Worm (Caenorhabditis elegans) whole organism, L3 larva: ENCODE results near the gene F53F8.7.

Source experiments
- R02D3.7 ChIP-seq: fragments of 150-350 bp; optimal IDR thresholded peaks from 2 replicates; lab custom pipeline; 2014; ENCODE audit warnings: missing biosample characterization, missing genetic modification characterization
- aly-2 ChIP-seq: fragments of 150-350 bp; optimal IDR thresholded peaks from 2 replicates; lab custom pipeline; 2014; ENCODE audit warnings: missing biosample characterization, missing genetic modification characterization
- ama-1 ChIP-seq: fragments of 150-350 bp; optimal IDR thresholded peaks from 2 replicates; lab custom pipeline; 2018
- ceh-16 ChIP-seq: sonication (generic microtip); optimal IDR thresholded peaks from 2 replicates; lab custom pipeline; 2017; ENCODE audit warnings: missing biosample characterization, missing genetic modification characterization
- ceh-28 ChIP-seq: fragments of 150-350 bp; optimal IDR thresholded peaks from 2 replicates; lab custom pipeline; 2014; ENCODE audit warnings: missing biosample characterization, missing genetic modification reagents, missing genetic modification characterization
- ceh-82 ChIP-seq: fragments of 150-350 bp; optimal IDR thresholded peaks from 2 replicates; lab custom pipeline; 2014; ENCODE audit warnings: missing biosample characterization, missing genetic modification characterization
- ceh-9 ChIP-seq: sonication (generic microtip); optimal IDR thresholded peaks from 2 replicates; lab custom pipeline; 2018; ENCODE audit warnings: missing biosample characterization, missing genetic modification characterization
- daf-12 ChIP-seq: fragments of 150-350 bp; optimal IDR thresholded peaks from 2 replicates; lab custom pipeline; 2014; ENCODE audit warnings: missing biosample characterization, missing genetic modification reagents, missing genetic modification characterization
- egl-27 ChIP-seq: sonication (generic microtip); optimal IDR thresholded peaks from 4 replicates; lab custom pipeline; 2017; ENCODE audit warnings: missing biosample characterization, missing genetic modification reagents, missing genetic modification characterization
- egl-5 ChIP-seq: fragments of 150-350 bp; optimal IDR thresholded peaks from 2 replicates; lab custom pipeline; 2017; ENCODE audit warnings: missing biosample characterization, missing genetic modification reagents, missing genetic modification characterization, inconsistent platforms
- elt-1 ChIP-seq: fragments of 150-350 bp; optimal IDR thresholded peaks from 2 replicates; lab custom pipeline; 2014; ENCODE audit warnings: missing biosample characterization, missing genetic modification characterization
- elt-2 ChIP-seq: sonication (generic microtip); optimal IDR thresholded peaks from 2 replicates; lab custom pipeline; 2016; ENCODE audit warnings: missing genetic modification reagents, mild to moderate bottlenecking, missing genetic modification characterization, missing compliant biosample characterization
- elt-3 ChIP-seq, 3 experiments: fragments of 150-350 bp in 1 of 3; sonication (generic microtip) in 2 of 3; optimal IDR thresholded peaks; 2 replicates in 2 of 3; 4 replicates in 1 of 3; lab custom pipeline; 2014 to 2017; ENCODE audit warnings: missing biosample characterization in 3 of 3, missing genetic modification characterization in 3 of 3
- eor-1 ChIP-seq, 2 experiments: fragments of 150-350 bp; optimal IDR thresholded peaks; 2 replicates each; lab custom pipeline; 2014 to 2018; ENCODE audit warnings: missing biosample characterization in 2 of 2, missing genetic modification characterization in 2 of 2
- fkh-10 ChIP-seq: sonication (generic microtip); optimal IDR thresholded peaks from 2 replicates; lab custom pipeline; 2017; ENCODE audit warnings: missing biosample characterization, missing genetic modification reagents, missing genetic modification characterization
- fos-1 ChIP-seq: fragments of 150-350 bp; optimal IDR thresholded peaks from 2 replicates; lab custom pipeline; 2014; ENCODE audit warnings: missing biosample characterization, missing genetic modification characterization
- hmg-11 ChIP-seq: sonication (generic microtip); optimal IDR thresholded peaks from 2 replicates; lab custom pipeline; 2016; ENCODE audit warnings: missing genetic modification characterization, missing compliant biosample characterization
- jun-1 ChIP-seq: fragments of 150-350 bp; optimal IDR thresholded peaks from 2 replicates; lab custom pipeline; 2014; ENCODE audit warnings: missing biosample characterization, missing genetic modification reagents, missing genetic modification characterization
- lin-15B ChIP-seq: fragments of 150-350 bp; optimal IDR thresholded peaks from 2 replicates; lab custom pipeline; 2014; ENCODE audit warnings: missing biosample characterization, missing genetic modification characterization
- lin-39 ChIP-seq: fragments of 150-350 bp; optimal IDR thresholded peaks from 2 replicates; lab custom pipeline; 2018; ENCODE audit warnings: missing biosample characterization, missing genetic modification reagents, missing genetic modification characterization
- lsy-12 ChIP-seq: sonication (generic microtip); optimal IDR thresholded peaks from 2 replicates; lab custom pipeline; 2016; ENCODE audit warnings: mild to moderate bottlenecking, missing genetic modification characterization, missing compliant biosample characterization
- mml-1 ChIP-seq: fragments of 150-350 bp; sonication (generic microtip); optimal IDR thresholded peaks from 3 replicates; lab custom pipeline; 2014; ENCODE audit warnings: missing biosample characterization, missing genetic modification characterization
- nfya-1 ChIP-seq: sonication (generic microtip); optimal IDR thresholded peaks from 2 replicates; lab custom pipeline; 2017; ENCODE audit warnings: missing genetic modification characterization, mild to moderate bottlenecking, missing compliant biosample characterization, antibody characterized with exemption, moderate library complexity; ENCODE audit not compliant: insufficient read depth
- nhr-11 ChIP-seq: fragments of 150-350 bp; optimal IDR thresholded peaks from 2 replicates; lab custom pipeline; 2014; ENCODE audit warnings: missing biosample characterization, missing genetic modification characterization
- nhr-12 ChIP-seq: fragments of 150-350 bp; optimal IDR thresholded peaks from 2 replicates; lab custom pipeline; 2014; ENCODE audit warnings: missing biosample characterization, missing genetic modification characterization
- nhr-23 ChIP-seq: fragments of 150-350 bp; optimal IDR thresholded peaks from 2 replicates; lab custom pipeline; 2014; ENCODE audit warnings: missing biosample characterization, missing genetic modification reagents, missing genetic modification characterization
- nhr-237 ChIP-seq: fragments of 150-350 bp; optimal IDR thresholded peaks from 2 replicates; lab custom pipeline; 2014; ENCODE audit warnings: missing biosample characterization, missing genetic modification characterization
- nhr-25 ChIP-seq: sonication (generic microtip); optimal IDR thresholded peaks from 2 replicates; lab custom pipeline; 2017; ENCODE audit warnings: missing biosample characterization, missing genetic modification characterization
- nhr-28 ChIP-seq: fragments of 150-350 bp; optimal IDR thresholded peaks from 2 replicates; lab custom pipeline; 2014; ENCODE audit warnings: missing biosample characterization, missing genetic modification characterization
- nhr-43 ChIP-seq: sonication (generic microtip); optimal IDR thresholded peaks from 2 replicates; lab custom pipeline; 2016; ENCODE audit warnings: mild to moderate bottlenecking, missing genetic modification characterization, missing compliant biosample characterization; ENCODE audit not compliant: poor library complexity, severe bottlenecking
- nhr-67 ChIP-seq: fragments of 150-350 bp; optimal IDR thresholded peaks from 2 replicates; lab custom pipeline; 2014; ENCODE audit warnings: missing biosample characterization, missing genetic modification characterization
- nhr-76 ChIP-seq: fragments of 150-350 bp; sonication (generic microtip); optimal IDR thresholded peaks from 5 replicates; lab custom pipeline; 2014; ENCODE audit warnings: missing biosample characterization, missing genetic modification characterization
- pha-4 ChIP-seq: fragments of 150-350 bp; optimal IDR thresholded peaks from 2 replicates; lab custom pipeline; 2014; ENCODE audit warnings: missing biosample characterization, missing genetic modification reagents, missing genetic modification characterization
- pqm-1 ChIP-seq: fragments of 150-350 bp; optimal IDR thresholded peaks from 2 replicates; lab custom pipeline; 2017; ENCODE audit warnings: missing biosample characterization, missing genetic modification characterization, inconsistent platforms
- sea-2 ChIP-seq: fragments of 150-350 bp; sonication (generic microtip); optimal IDR thresholded peaks from 4 replicates; lab custom pipeline; 2014; ENCODE audit warnings: missing biosample characterization, missing genetic modification reagents, missing genetic modification characterization
- skn-1 ChIP-seq: fragments of 150-350 bp; optimal IDR thresholded peaks from 2 replicates; lab custom pipeline; 2014; ENCODE audit warnings: missing biosample characterization, missing genetic modification characterization
- snpc-4 ChIP-seq: fragments of 150-350 bp; optimal IDR thresholded peaks from 2 replicates; lab custom pipeline; 2014; ENCODE audit warnings: missing biosample characterization, missing genetic modification characterization
- tbx-2 ChIP-seq: sonication (generic microtip); optimal IDR thresholded peaks from 2 replicates; lab custom pipeline; 2016; ENCODE audit warnings: mild to moderate bottlenecking, missing genetic modification characterization, missing compliant biosample characterization
- unc-39 ChIP-seq: sonication (generic microtip); optimal IDR thresholded peaks from 4 replicates; lab custom pipeline; 2017; ENCODE audit warnings: missing biosample characterization, missing genetic modification characterization
- unc-62 ChIP-seq: fragments of 150-350 bp; sonication (generic microtip); optimal IDR thresholded peaks from 4 replicates; lab custom pipeline; 2014; ENCODE audit warnings: missing biosample characterization, missing genetic modification reagents, missing genetic modification characterization
- zag-1 ChIP-seq: fragments of 150-350 bp; optimal IDR thresholded peaks from 2 replicates; lab custom pipeline; 2014; ENCODE audit warnings: missing biosample characterization, missing genetic modification characterization
- ztf-4 ChIP-seq: fragments of 150-350 bp; optimal IDR thresholded peaks from 2 replicates; lab custom pipeline; 2014; ENCODE audit warnings: missing biosample characterization, missing genetic modification characterization

Gene F53F8.7

DNA sequence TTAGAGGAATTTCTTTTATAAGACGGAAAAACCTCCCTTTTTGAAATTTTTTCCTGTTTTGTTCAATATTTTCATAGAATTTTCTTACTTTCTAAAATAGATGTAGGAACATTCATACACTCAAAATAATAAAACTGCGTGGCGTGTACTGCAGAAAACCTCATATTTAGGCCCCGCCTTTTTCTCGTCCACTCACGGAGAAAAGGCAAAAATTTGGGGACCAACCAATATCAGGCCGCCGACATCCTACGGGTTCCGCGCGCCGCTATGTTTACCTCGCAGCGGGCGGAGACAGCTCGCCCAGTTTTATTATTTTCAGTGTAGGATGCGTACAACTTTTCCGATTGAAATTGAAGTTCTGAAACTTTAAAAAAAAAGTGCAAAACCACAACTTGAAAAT lies 671 bp upstream of the F53F8.7 start:
- peak; percentile 78 for TF ChIP-seq snpc-4 (tag; lab: Kevin White, UChicago)

DNA sequence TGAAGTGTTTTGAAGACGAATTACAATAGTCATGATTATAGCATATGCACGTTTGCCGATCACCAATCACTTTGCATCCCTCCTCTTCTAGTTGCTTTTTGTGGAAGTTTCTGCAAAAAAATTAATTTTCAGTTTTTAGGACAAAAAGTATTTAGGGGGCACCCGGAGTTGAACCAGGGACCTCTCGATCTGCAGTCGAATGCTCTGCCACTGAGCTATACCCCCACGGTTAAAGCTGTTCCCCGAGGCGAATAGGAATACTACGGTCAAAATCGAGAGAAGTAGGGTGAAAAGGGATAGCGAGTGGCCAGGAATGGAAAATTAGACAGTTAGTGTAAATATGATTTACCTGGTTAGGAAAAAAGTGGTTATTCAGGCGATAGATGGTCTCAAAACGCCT lies 4.2 kb downstream of the F53F8.7 start:
- TF ChIP-seq ceh-82 (tag; lab: Kevin White, UChicago) (no peak), pha-4 (no peak), sea-2 (no peak), egl-27 (tag; lab: Kevin White, UChicago) (no peak), nhr-12 (tag; lab: Kevin White, UChicago) (no peak), ceh-16 (tag; lab: Kevin White, UChicago) (no peak), snpc-4 (tag; lab: Kevin White, UChicago) (no peak), ceh-28 (tag; lab: Kevin White, UChicago) (no peak), nfya-1 (tag; lab: Kevin White, UChicago) (peak; percentile 37), tbx-2 (peak; percentile 40), unc-62 (no peak), unc-39 (tag; lab: Kevin White, UChicago) (no peak), nhr-67 (tag; lab: Kevin White, UChicago) (no peak), aly-2 (no peak), lin-15B (tag; lab: Kevin White, UChicago) (peak; percentile 25), zag-1 (tag; lab: Kevin White, UChicago) (no peak), nhr-25 (no peak), nhr-43 (tag; lab: Kevin White, UChicago) (no peak), ztf-4 (tag; lab: Kevin White, UChicago) (peak; percentile 38), jun-1 (tag; lab: Kevin White, UChicago) (peak; percentile 19), R02D3.7 (no peak), nhr-28 (tag; lab: Kevin White, UChicago) (no peak), pqm-1 (tag; lab: Kevin White, UChicago) (no peak), lin-39 (tag; lab: Kevin White, UChicago) (no peak), hmg-11 (tag; lab: Kevin White, UChicago) (peak; percentile 72), nhr-237 (tag; lab: Kevin White, UChicago) (no peak), ama-1 (no peak), skn-1 (tag; lab: Kevin White, UChicago) (no peak), eor-1 (tag; optimal IDR thresholded peaks at IDR 0.05; lab: Kevin White, UChicago) (no peak), mml-1 (tag; lab: Kevin White, UChicago) (no peak), ceh-9 (no peak), daf-12 (no peak), elt-2 (tag; lab: Kevin White, UChicago) (peak; percentile 13), egl-5 (no peak), nhr-23 (peak; percentile 36), elt-1 (tag; lab: Kevin White, UChicago) (no peak), nhr-11 (tag; lab: Kevin White, UChicago) (no peak), nhr-76 (tag; lab: Kevin White, UChicago) (no peak), lsy-12 (tag; lab: Kevin White, UChicago) (peak; percentile 37), fkh-10 (GFP tag; lab: Kevin White, UChicago) (no peak), fos-1 (tag; lab: Kevin White, UChicago) (no peak)
- TF ChIP-seq, all 47 proteins: peak for 9

DNA sequence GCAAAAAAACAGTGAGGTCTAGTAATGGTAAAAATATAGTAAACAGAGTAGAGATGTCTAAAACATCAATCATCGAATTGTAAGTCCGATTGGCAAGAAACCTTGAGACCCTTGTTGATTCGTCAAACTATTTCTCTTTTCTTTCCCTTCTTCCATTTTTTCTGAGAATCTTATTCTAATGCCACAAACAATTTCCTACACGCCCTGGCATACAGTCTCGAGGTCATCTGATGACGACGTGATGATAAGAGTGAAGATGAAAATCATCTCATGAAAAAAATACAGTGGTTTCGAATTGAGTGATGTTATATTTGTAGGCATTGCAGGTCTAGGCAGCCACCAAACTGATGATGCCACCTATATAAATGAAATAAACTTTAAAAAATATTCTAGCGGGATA lies 5.3 kb downstream of the F53F8.7 start:
- no peak for TF ChIP-seq nfya-1 (tag; lab: Kevin White, UChicago)
- TF ChIP-seq nhr-11 (tag; lab: Kevin White, UChicago), result peak; percentile 12
- TF ChIP-seq tbx-2, result no peak
- no peak for TF ChIP-seq lsy-12 (tag; lab: Kevin White, UChicago)
- peak; percentile 56 for TF ChIP-seq elt-1 (tag; lab: Kevin White, UChicago)
- TF ChIP-seq nhr-25, result peak; percentile 71
- peak in 1 of 3 experiments; percentile 23 for TF ChIP-seq elt-3 (tag; optimal IDR thresholded peaks at IDR 0.05; lab: Kevin White, UChicago)
- TF ChIP-seq ceh-82 (tag; lab: Kevin White, UChicago), result no peak
- TF ChIP-seq nhr-23, result no peak
